Fruit fly (Drosophila melanogaster): Measurements from ENCODE around the gene CG42450.

The CG42450 gene

dm6 chrX:18776976-18777925 is 35.8 kb upstream of the CG42450 start:
- TF ChIP-seq CG15710 (tag; optimal IDR thresholded peaks at IDR 0.05) = peak; percentile 2
- TF ChIP-seq Snoo (tag; optimal IDR thresholded peaks at IDR 0.05) = peak; percentile 32
- TF ChIP-seq D1 (tag; optimal IDR thresholded peaks at IDR 0.05) = no peak
- TF ChIP-seq EcR (GFP tag; optimal IDR thresholded peaks at IDR 0.05) = peak; percentile 89
- peak; percentile 30 for TF ChIP-seq CG14655 (GFP tag; optimal IDR thresholded peaks at IDR 0.05)
- peak; percentile 44 for TF ChIP-seq Pif1A (GFP tag; optimal IDR thresholded peaks at IDR 0.05)
- peak; percentile 37; the same call in 1 of the 2 replicates for TF ChIP-seq CG12605 (GFP tag; IDR thresholded peaks at IDR 0.05)
- no peak for TF ChIP-seq gl (tag; optimal IDR thresholded peaks at IDR 0.05)
- TF ChIP-seq CG32121 (GFP tag; IDR thresholded peaks at IDR 0.05) = peak; percentile 44; the same call in 1 of the 2 replicates
- peak; percentile 41 for TF ChIP-seq Pif1B (GFP tag; optimal IDR thresholded peaks at IDR 0.05)
- no peak for TF ChIP-seq CG17806 (tag; optimal IDR thresholded peaks at IDR 0.05)
- TF ChIP-seq Ets98B (GFP tag; IDR thresholded peaks at IDR 0.05) = peak; percentile 19; the same call in 1 of the 2 replicates
- TF ChIP-seq CG4496 (GFP tag; IDR thresholded peaks at IDR 0.05) = peak; percentile 54
- peak; percentile 48; the same call in 1 of the 3 replicates for TF ChIP-seq fd96Ca (GFP tag; IDR thresholded peaks at IDR 0.05)
- TF ChIP-seq CG9948 (tag; optimal IDR thresholded peaks at IDR 0.05) = no peak
- peak; percentile 68 for TF ChIP-seq CG13204 (GFP tag; optimal IDR thresholded peaks at IDR 0.05)

- TF ChIP-seq Pif1B (GFP tag; optimal IDR thresholded peaks at IDR 0.05) (no peak), EcR (GFP tag; optimal IDR thresholded peaks at IDR 0.05) (peak; percentile 38)
Measured at dm6 chrX:18779662-18780061, 33.4 kb upstream of the CG42450 start.

- TF ChIP-seq CG32121 (GFP tag; IDR thresholded peaks at IDR 0.05) (no peak), Pif1B (GFP tag; optimal IDR thresholded peaks at IDR 0.05) (no peak), Pif1A (GFP tag; optimal IDR thresholded peaks at IDR 0.05) (no peak), CG4496 (GFP tag; IDR thresholded peaks at IDR 0.05) (no peak), D1 (tag; optimal IDR thresholded peaks at IDR 0.05) (no peak), gl (tag; optimal IDR thresholded peaks at IDR 0.05) (no peak), CG34367 (tag; optimal IDR thresholded peaks at IDR 0.05) (no peak), EcR (GFP tag; optimal IDR thresholded peaks at IDR 0.05) (no peak), CG15710 (tag; optimal IDR thresholded peaks at IDR 0.05) (no peak), rn (GFP tag; IDR thresholded peaks at IDR 0.05) (no peak), CG13204 (GFP tag; optimal IDR thresholded peaks at IDR 0.05) (no peak), CG12605 (GFP tag; IDR thresholded peaks at IDR 0.05) (no peak), CG17806 (tag; optimal IDR thresholded peaks at IDR 0.05) (no peak), CG10348 (GFP tag; IDR thresholded peaks at IDR 0.05) (no peak)
Measured at dm6 chrX:18780260-18780659, 32.8 kb upstream of the CG42450 start.

dm6 chrX:18783417-18784123 is 29.5 kb upstream of the CG42450 start, which contains the start of gene CG18259:
CG18259 (minus strand) TSS chrX:18783494.
- TF ChIP-seq CG8159 (tag; optimal IDR thresholded peaks at IDR 0.05) = no peak
- no peak for TF ChIP-seq CG17806 (tag; optimal IDR thresholded peaks at IDR 0.05)
- TF ChIP-seq CG4496 (GFP tag; IDR thresholded peaks at IDR 0.05) = peak; percentile 24; the same call in 1 of the 3 replicates
- no peak for TF ChIP-seq Ets98B (GFP tag; IDR thresholded peaks at IDR 0.05)
- no peak for TF ChIP-seq CG15710 (tag; optimal IDR thresholded peaks at IDR 0.05)

- no peak for TF ChIP-seq CG32121 (GFP tag; IDR thresholded peaks at IDR 0.05)
- TF ChIP-seq CG8159 (tag; optimal IDR thresholded peaks at IDR 0.05) = peak; percentile 12
Measured at dm6 chrX:18788143-18788745, 24.9 kb upstream of the CG42450 start, which contains the start of the genes CG6961 and S6KL. CG6961 (minus strand) TSS chrX:18788210. S6KL (plus strand) TSS chrX:18788464.

- TF ChIP-seq CG4496 (GFP tag; IDR thresholded peaks at IDR 0.05) = no peak; the same call in 2 of the 3 replicates
- TF ChIP-seq gl (tag; optimal IDR thresholded peaks at IDR 0.05) = no peak
- no peak for TF ChIP-seq CG12605 (GFP tag; IDR thresholded peaks at IDR 0.05)
- TF ChIP-seq CG14655 (GFP tag; optimal IDR thresholded peaks at IDR 0.05) = peak; percentile 78
- peak; percentile 60 for TF ChIP-seq Pif1B (GFP tag; optimal IDR thresholded peaks at IDR 0.05)
- TF ChIP-seq D1 (tag; optimal IDR thresholded peaks at IDR 0.05) = no peak
- TF ChIP-seq CG10348 (GFP tag; IDR thresholded peaks at IDR 0.05) = no peak
- no peak for TF ChIP-seq EcR (GFP tag; optimal IDR thresholded peaks at IDR 0.05)
- TF ChIP-seq fd96Ca (GFP tag; IDR thresholded peaks at IDR 0.05) = no peak
- peak; percentile 19 for TF ChIP-seq CG17806 (tag; optimal IDR thresholded peaks at IDR 0.05)
- peak; percentile 20 for TF ChIP-seq CG34367 (tag; optimal IDR thresholded peaks at IDR 0.05)
- TF ChIP-seq CG32121 (GFP tag; IDR thresholded peaks at IDR 0.05) = peak; percentile 33; the same call in 1 of the 2 replicates
- peak; percentile 21 for TF ChIP-seq CG15710 (tag; optimal IDR thresholded peaks at IDR 0.05)
- TF ChIP-seq CG8301 (tag; optimal IDR thresholded peaks at IDR 0.05) = peak; percentile 68
- TF ChIP-seq CG9948 (tag; optimal IDR thresholded peaks at IDR 0.05) = peak; percentile 34
- TF ChIP-seq Snoo (tag; optimal IDR thresholded peaks at IDR 0.05) = peak; percentile 13
- no peak for TF ChIP-seq CG13204 (GFP tag; optimal IDR thresholded peaks at IDR 0.05)
- TF ChIP-seq CG8159 (tag; optimal IDR thresholded peaks at IDR 0.05) = peak; percentile 57
- no peak for TF ChIP-seq rn (GFP tag; IDR thresholded peaks at IDR 0.05)
- no peak for TF ChIP-seq Ets98B (GFP tag; IDR thresholded peaks at IDR 0.05)
- peak; percentile 70 for TF ChIP-seq Pif1A (GFP tag; optimal IDR thresholded peaks at IDR 0.05)
Measured at dm6 chrX:18789353-18790210, 23.5 kb upstream of the CG42450 start.

Data from whole organism, pupa.